Fruit fly (Drosophila melanogaster) whole organism, wandering third instar larva: ENCODE data around the gene CG31463.

Experiments used
- Abd-B ChIP-seq: fragments of >200 bp; optimal IDR thresholded peaks from 2 replicates; lab custom pipeline; 2017; ENCODE audit warnings: missing biosample characterization, missing genetic modification characterization
- Hr78 ChIP-seq: fragments of >200 bp; optimal IDR thresholded peaks from 2 replicates; lab custom pipeline; 2017; ENCODE audit warnings: missing biosample characterization, missing genetic modification characterization
- Jra ChIP-seq: sonication (Bioruptor generic); optimal IDR thresholded peaks from 2 replicates; lab custom pipeline; 2016; ENCODE audit warnings: missing biosample characterization, missing genetic modification characterization
- Myc ChIP-seq: fragments of >200 bp; optimal IDR thresholded peaks from 2 replicates; lab custom pipeline; 2017
- br ChIP-seq: fragments of 200-800 bp; sonication (Bioruptor generic); optimal IDR thresholded peaks from 2 replicates; lab custom pipeline; 2016; ENCODE audit warnings: missing biosample characterization, missing genetic modification characterization
- brk ChIP-seq: fragments of 200-800 bp; sonication (Bioruptor generic); optimal IDR thresholded peaks from 2 replicates; lab custom pipeline; 2016; ENCODE audit warnings: missing biosample characterization, mild to moderate bottlenecking, missing genetic modification characterization
- dmrt93B ChIP-seq: fragments of 200-800 bp; sonication (Bioruptor generic); optimal IDR thresholded peaks from 2 replicates; lab custom pipeline; 2018; ENCODE audit warnings: missing biosample characterization, mild to moderate bottlenecking, missing genetic modification characterization
- fru ChIP-seq: fragments of 200-800 bp; sonication (Bioruptor generic); optimal IDR thresholded peaks from 3 replicates; lab custom pipeline; 2016; ENCODE audit warnings: missing biosample characterization, mild to moderate bottlenecking, missing genetic modification characterization
- h ChIP-seq: fragments of 200-800 bp; sonication (Bioruptor generic); optimal IDR thresholded peaks from 3 replicates; lab custom pipeline; 2016; ENCODE audit warnings: missing biosample characterization, mild to moderate bottlenecking, missing genetic modification characterization
- pan ChIP-seq: fragments of >200 bp; optimal IDR thresholded peaks from 2 replicates; lab custom pipeline; 2017
- psq ChIP-seq: fragments of 200-800 bp; sonication (Bioruptor generic); optimal IDR thresholded peaks from 3 replicates; lab custom pipeline; 2017; ENCODE audit warnings: missing biosample characterization, mild to moderate bottlenecking, missing genetic modification characterization, moderate library complexity
- rgr ChIP-seq: fragments of 200-800 bp; sonication (Bioruptor generic); optimal IDR thresholded peaks from 3 replicates; lab custom pipeline; 2016; ENCODE audit warnings: missing biosample characterization, mild to moderate bottlenecking, missing genetic modification characterization

dm6 chr3R:8284234-8284633, 7.9 kb upstream of the CG31463 start:
- TF ChIP-seq Abd-B (GFP tag; lab: Kevin White, UChicago) (no peak), fru (GFP tag; lab: Kevin White, UChicago) (no peak), rgr (GFP tag; lab: Kevin White, UChicago) (no peak), Hr78 (GFP tag; lab: Kevin White, UChicago) (no peak), psq (GFP tag; lab: Kevin White, UChicago) (no peak), Myc (no peak), dmrt93B (GFP tag; lab: Kevin White, UChicago) (no peak), h (GFP tag; lab: Kevin White, UChicago) (no peak), brk (GFP tag; lab: Kevin White, UChicago) (no peak), br (no peak), Jra (no peak), pan (lab: Kevin White, UChicago) (no peak)
